Worm (Caenorhabditis elegans) whole organism, young adult: Measurements from ENCODE around the gene K09A9.6.
A peak's percentile ranks its signal among the peaks of the same experiment; 100 is the strongest.

Experiments used
- B0019.2 ChIP-seq: fragments of 200-800 bp; sonication (Bioruptor generic); conservative IDR thresholded peaks from 2 replicates; pipeline ENCODE4 v1.3.6; 2022; ENCODE audit warnings: missing genetic modification reagents, missing genetic modification characterization, missing compliant biosample characterization
- B0261.1 ChIP-seq: sonication (generic microtip); optimal IDR thresholded peaks from 2 replicates; lab custom pipeline; 2016; ENCODE audit warnings: mild to moderate bottlenecking, missing genetic modification characterization, moderate library complexity, missing compliant biosample characterization
- C06A6.2 ChIP-seq: fragments of 200-800 bp; sonication (Bioruptor generic); conservative IDR thresholded peaks from 2 replicates; pipeline ENCODE4 v1.3.6; 2022; ENCODE audit warnings: missing genetic modification characterization, missing compliant biosample characterization
- F33H1.4 ChIP-seq: fragments of 200-800 bp; sonication (Bioruptor generic); IDR thresholded peaks from 2 replicates; pipeline ENCODE4 v1.3.6; 2022; ENCODE audit warnings: missing genetic modification reagents, missing genetic modification characterization, missing compliant biosample characterization
- F37B4.10 ChIP-seq: fragments of 200-800 bp; sonication (Bioruptor generic); IDR thresholded peaks from 2 replicates; pipeline ENCODE4 v1.3.6; 2022; ENCODE audit warnings: missing genetic modification characterization, missing compliant biosample characterization
- F39B2.1 ChIP-seq: fragments of 200-800 bp; sonication (Bioruptor generic); IDR thresholded peaks from 2 replicates; pipeline ENCODE4 v1.3.6; 2022; ENCODE audit warnings: missing genetic modification reagents, missing genetic modification characterization, missing compliant biosample characterization
- F57C9.4 ChIP-seq: sonication (generic microtip); optimal IDR thresholded peaks from 2 replicates; lab custom pipeline; 2017; ENCODE audit warnings: mild to moderate bottlenecking, missing genetic modification characterization, missing compliant biosample characterization
- K11D2.4 ChIP-seq: fragments of 200-800 bp; sonication (Bioruptor generic); IDR thresholded peaks from 2 replicates; pipeline ENCODE4 v1.3.6; 2022; ENCODE audit warnings: missing genetic modification reagents, missing genetic modification characterization, missing compliant biosample characterization
- K12H6.12 ChIP-seq: fragments of 200-800 bp; sonication (Bioruptor generic); optimal IDR thresholded peaks from 2 replicates; lab custom pipeline; 2018; ENCODE audit warnings: mild to moderate bottlenecking, missing genetic modification characterization, missing compliant biosample characterization
- T26A5.8 ChIP-seq: sonication (generic microtip); optimal IDR thresholded peaks from 2 replicates; lab custom pipeline; 2016; ENCODE audit warnings: missing genetic modification characterization, missing compliant biosample characterization
- Y56A3A.18 ChIP-seq: fragments of 200-800 bp; sonication (Bioruptor generic); IDR thresholded peaks from 2 replicates; pipeline ENCODE4 v1.3.6; 2022; ENCODE audit warnings: missing genetic modification reagents, missing genetic modification characterization, missing compliant biosample characterization
- ama-1 ChIP-seq, 3 experiments: fragments of 150-350 bp in 1 of 3; sonication (generic microtip) in 2 of 3; optimal IDR thresholded peaks; 2 replicates each; lab custom pipeline; 2014 to 2018; ENCODE audit warnings: missing biosample characterization in 2 of 3, missing genetic modification characterization in 2 of 3, missing genetic modification reagents in 2 of 3
- attf-5 ChIP-seq: fragments of 200-800 bp; sonication (Bioruptor generic); optimal IDR thresholded peaks from 2 replicates; lab custom pipeline; 2018; ENCODE audit warnings: mild to moderate bottlenecking, missing genetic modification characterization, missing compliant biosample characterization
- cebp-2 ChIP-seq: fragments of 200-800 bp; sonication (Bioruptor generic); IDR thresholded peaks from 2 replicates; pipeline ENCODE4 v1.3.6; 2022; ENCODE audit warnings: missing genetic modification characterization, missing compliant biosample characterization
- ceh-91 ChIP-seq: fragments of 200-800 bp; sonication (Bioruptor generic); IDR thresholded peaks from 2 replicates; pipeline ENCODE4 v1.3.6; 2022; ENCODE audit warnings: missing genetic modification reagents, missing genetic modification characterization, missing compliant biosample characterization
- die-1 ChIP-seq: sonication (generic microtip); optimal IDR thresholded peaks from 2 replicates; lab custom pipeline; 2016; ENCODE audit warnings: missing genotype, mild to moderate bottlenecking, missing genetic modification characterization, missing compliant biosample characterization
- egrh-3 ChIP-seq: fragments of 200-800 bp; sonication (Bioruptor generic); IDR thresholded peaks from 2 replicates; pipeline ENCODE4 v1.3.6; 2022; ENCODE audit warnings: missing genetic modification reagents, missing genetic modification characterization, missing compliant biosample characterization
- ekl-4 ChIP-seq: fragments of 200-800 bp; sonication (Bioruptor generic); IDR thresholded peaks from 2 replicates; pipeline ENCODE4 v1.3.6; 2022; ENCODE audit warnings: missing genetic modification reagents, missing genetic modification characterization, missing compliant biosample characterization
- gei-17 ChIP-seq: fragments of 200-800 bp; sonication (Bioruptor generic); optimal IDR thresholded peaks from 2 replicates; lab custom pipeline; 2018; ENCODE audit warnings: mild to moderate bottlenecking, missing genetic modification characterization, missing compliant biosample characterization
- him-1 ChIP-seq: sonication (generic microtip); optimal IDR thresholded peaks from 2 replicates; lab custom pipeline; 2016; ENCODE audit warnings: missing genotype, missing genetic modification reagents, missing genetic modification characterization, missing compliant biosample characterization
- hmg-1.2 ChIP-seq: fragments of 200-800 bp; sonication (Bioruptor generic); IDR thresholded peaks from 2 replicates; pipeline ENCODE4 v1.3.6; 2022; ENCODE audit warnings: missing genetic modification reagents, missing genetic modification characterization, missing compliant biosample characterization
- hrde-1 ChIP-seq: sonication (generic microtip); optimal IDR thresholded peaks from 2 replicates; lab custom pipeline; 2016; ENCODE audit warnings: missing genetic modification characterization, mild to moderate bottlenecking, missing compliant biosample characterization, moderate library complexity, missing genotype, missing genetic modification reagents, borderline replicate concordance
- lin-26 ChIP-seq: fragments of 200-800 bp; sonication (Bioruptor generic); IDR thresholded peaks from 2 replicates; pipeline ENCODE4 v1.3.6; 2022; ENCODE audit warnings: missing genetic modification reagents, missing genetic modification characterization, missing compliant biosample characterization
- lin-35 ChIP-seq, 3 experiments: fragments of 150-350 bp in 2 of 3; sonication (generic microtip) in 1 of 3; optimal IDR thresholded peaks; 2 replicates each; lab custom pipeline; 2014 to 2018; ENCODE audit warnings: missing biosample characterization in 3 of 3, missing genetic modification characterization in 3 of 3, missing genetic modification reagents in 3 of 3
- lin-40 ChIP-seq: sonication (generic microtip); optimal IDR thresholded peaks from 2 replicates; lab custom pipeline; 2016; ENCODE audit warnings: missing genetic modification characterization, mild to moderate bottlenecking, missing compliant biosample characterization, missing genotype, missing genetic modification reagents
- madf-8 ChIP-seq: fragments of 200-800 bp; sonication (Bioruptor generic); conservative IDR thresholded peaks from 2 replicates; pipeline ENCODE4 v1.3.6; 2022; ENCODE audit warnings: missing genetic modification reagents, missing genetic modification characterization, missing compliant biosample characterization
- mcd-1 ChIP-seq: fragments of 200-800 bp; sonication (Bioruptor generic); IDR thresholded peaks from 2 replicates; pipeline ENCODE4 v1.3.6; 2022; ENCODE audit warnings: missing genetic modification reagents, missing genetic modification characterization, missing compliant biosample characterization
- mel-28 ChIP-seq: sonication (generic microtip); optimal IDR thresholded peaks from 2 replicates; lab custom pipeline; 2016; ENCODE audit warnings: borderline replicate concordance, mild to moderate bottlenecking, missing genetic modification characterization, missing compliant biosample characterization
- mxl-1 ChIP-seq: sonication (generic microtip); optimal IDR thresholded peaks from 2 replicates; lab custom pipeline; 2016; ENCODE audit warnings: missing genetic modification characterization, missing compliant biosample characterization
- nhr-179 ChIP-seq: sonication (generic microtip); optimal IDR thresholded peaks from 2 replicates; lab custom pipeline; 2016; ENCODE audit warnings: mild to moderate bottlenecking, missing genetic modification characterization, missing compliant biosample characterization
- rcor-1 ChIP-seq: fragments of 200-800 bp; sonication (Bioruptor generic); IDR thresholded peaks from 2 replicates; pipeline ENCODE4 v1.3.6; 2022; ENCODE audit warnings: missing genetic modification reagents, missing genetic modification characterization, missing compliant biosample characterization
- rpc-1 ChIP-seq, 2 experiments: fragments of 150-350 bp in 1 of 2; sonication (generic microtip) in 1 of 2; optimal IDR thresholded peaks; 2 replicates each; lab custom pipeline; 2014 to 2018; ENCODE audit warnings: missing biosample characterization in 1 of 2, missing genetic modification characterization in 1 of 2, missing genetic modification reagents in 1 of 2, missing genotype in 1 of 2
- snpc-4 ChIP-seq, 5 experiments: fragments of 150-350 bp in 1 of 5; sonication (generic microtip) in 4 of 5; optimal IDR thresholded peaks; 2 replicates each; lab custom pipeline; 2014 to 2018; ENCODE audit warnings: missing genetic modification characterization in 5 of 5, missing biosample characterization in 3 of 5, antibody characterized with exemption in 2 of 5, mild to moderate bottlenecking in 2 of 5, missing compliant biosample characterization in 2 of 5, missing genotype in 2 of 5, moderate library complexity in 2 of 5, missing genetic modification reagents in 1 of 5
- sptf-2 ChIP-seq: fragments of 200-800 bp; sonication (Bioruptor generic); optimal IDR thresholded peaks from 2 replicates; lab custom pipeline; 2018; ENCODE audit warnings: mild to moderate bottlenecking, missing genetic modification characterization, missing compliant biosample characterization
- zfh-2 ChIP-seq: fragments of 200-800 bp; sonication (Bioruptor generic); conservative IDR thresholded peaks from 2 replicates; pipeline ENCODE4 v1.3.6; 2022; ENCODE audit warnings: missing genetic modification reagents, missing genetic modification characterization, missing compliant biosample characterization
- zim-3 ChIP-seq: sonication (generic microtip); optimal IDR thresholded peaks from 2 replicates; lab custom pipeline; 2017; ENCODE audit warnings: mild to moderate bottlenecking, missing genetic modification characterization, moderate library complexity, missing compliant biosample characterization
- ztf-22 ChIP-seq: fragments of 200-800 bp; sonication (Bioruptor generic); optimal IDR thresholded peaks from 2 replicates; lab custom pipeline; 2018; ENCODE audit warnings: mild to moderate bottlenecking, missing genetic modification characterization, moderate library complexity, missing compliant biosample characterization
- ztf-3 ChIP-seq: fragments of 200-800 bp; sonication (Bioruptor generic); optimal IDR thresholded peaks from 2 replicates; lab custom pipeline; 2018; ENCODE audit warnings: mild to moderate bottlenecking, missing genetic modification characterization, missing compliant biosample characterization

The K09A9.6 gene

ce11 chrX:15557849-15558248 is 19.2 kb upstream of the K09A9.6 start, which contains the start of gene lron-3:
Gene lron-3 (minus strand): TSS chrX:15557949.
- no peak for TF ChIP-seq rcor-1 (GFP tag; lab: Robert Waterston, UW)
- no peak for TF ChIP-seq B0261.1 (tag; lab: Kevin White, UChicago)
- no peak for TF ChIP-seq nhr-179

DNA sequence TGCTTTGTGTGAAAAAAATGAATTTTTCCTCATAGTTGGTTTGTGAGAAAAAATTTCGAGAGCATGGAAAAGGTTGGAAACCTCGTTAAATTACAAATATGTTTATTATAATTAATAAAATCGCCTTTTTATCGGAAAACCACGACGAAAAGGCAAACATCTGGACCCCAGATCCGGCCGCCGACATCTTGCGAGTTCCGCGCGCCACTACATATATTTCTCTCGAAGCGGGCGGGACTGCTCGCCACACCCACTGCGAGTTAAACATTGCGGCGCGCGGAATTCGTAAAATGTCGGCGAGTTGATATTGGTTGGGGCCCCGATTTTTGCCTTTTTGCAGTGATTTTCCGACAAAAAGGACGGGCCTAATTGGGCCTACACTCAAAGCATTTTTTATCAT is 17.6 kb upstream of the K09A9.6 start:
- no peak for TF ChIP-seq snpc-4 (GFP tag; optimal IDR thresholded peaks at IDR 0.05; lab: Kevin White, UChicago)
- TF ChIP-seq snpc-4 (tag; optimal IDR thresholded peaks at IDR 0.05; lab: Kevin White, UChicago) = peak in 2 of 4 experiments; percentile 70 to 79
- TF ChIP-seq die-1 (tag; lab: Kevin White, UChicago) = no peak

- TF ChIP-seq K11D2.4 = 0 out of 2 replicates have a peak, but pooled peaks have one; percentile 28
- TF ChIP-seq C06A6.2 = no peak
- TF ChIP-seq lin-35 (GFP tag; optimal IDR thresholded peaks at IDR 0.05; lab: Kevin White, UChicago) = peak in 1 of 3 experiments; percentile 4
These were observed 12.7 kb upstream of the K09A9.6 start for ce11 chrX:15564338-15564737.

DNA sequence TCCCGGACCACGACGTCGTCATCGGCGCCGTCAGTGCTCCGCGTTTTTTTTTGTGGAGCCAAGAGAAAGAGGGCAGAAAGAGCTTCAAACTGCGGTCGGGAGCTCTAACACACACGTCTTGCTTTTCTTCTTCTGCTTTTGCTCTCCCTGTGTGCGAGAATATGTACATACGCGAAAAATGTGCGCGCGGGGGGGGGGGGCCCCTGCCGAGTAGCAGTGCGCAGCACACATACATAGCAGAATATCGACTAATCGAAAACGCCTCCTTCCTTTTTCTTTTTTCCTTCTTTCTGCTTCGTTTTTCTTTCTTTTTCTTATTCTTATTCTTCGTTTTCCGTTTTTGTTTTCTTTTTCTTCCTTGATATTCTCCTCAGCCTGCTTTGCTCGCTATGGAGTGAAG is 10.4 kb upstream of the K09A9.6 start:
- TF ChIP-seq zfh-2 (GFP tag; lab: Robert Waterston, UW) (peak; percentile 92), lin-40 (peak; percentile 8), K12H6.12 (peak; percentile 34), attf-5 (peak; percentile 12), Y56A3A.18 (GFP tag; lab: Robert Waterston, UW) (no peak), madf-8 (GFP tag; lab: Robert Waterston, UW) (no peak), mxl-1 (tag; lab: Kevin White, UChicago) (no peak), B0019.2 (GFP tag; lab: Robert Waterston, UW) (no peak), hmg-1.2 (GFP tag; lab: Robert Waterston, UW) (no peak), K11D2.4 (0 out of 2 replicates have a peak, but pooled peaks have one; percentile 18)
- TF ChIP-seq, all 124 proteins: peak for 5

- TF ChIP-seq ekl-4 (no peak), mel-28 (tag; lab: Kevin White, UChicago) (no peak), ztf-3 (GFP tag; lab: Kevin White, UChicago) (peak; percentile 7), ama-1 (optimal IDR thresholded peaks at IDR 0.05; lab: Kevin White, UChicago) (no peak), ama-1 (GFP tag; optimal IDR thresholded peaks at IDR 0.05; lab: Kevin White, UChicago) (peak in 1 of 2 experiments; percentile 2), F39B2.1 (no peak), F37B4.10 (GFP tag; lab: Robert Waterston, UW) (no peak), T26A5.8 (tag; lab: Kevin White, UChicago) (no peak), gei-17 (GFP tag; lab: Kevin White, UChicago) (peak; percentile 61), lin-40 (peak; percentile 65), hrde-1 (tag; lab: Kevin White, UChicago) (no peak), egrh-3 (peak; percentile 39), F57C9.4 (no peak), K12H6.12 (peak; percentile 36), ceh-91 (no peak), cebp-2 (GFP tag; lab: Robert Waterston, UW) (no peak), sptf-2 (GFP tag; lab: Kevin White, UChicago) (no peak), rpc-1 (optimal IDR thresholded peaks at IDR 0.05; lab: Kevin White, UChicago) (no peak), rpc-1 (tag; optimal IDR thresholded peaks at IDR 0.05; lab: Kevin White, UChicago) (no peak), him-1 (tag; lab: Kevin White, UChicago) (no peak), lin-26 (GFP tag; lab: Robert Waterston, UW) (0 out of 2 replicates have a peak, but pooled peaks have one; percentile 13), ztf-22 (GFP tag; lab: Kevin White, UChicago) (no peak), mxl-1 (tag; lab: Kevin White, UChicago) (no peak), F33H1.4 (GFP tag; lab: Robert Waterston, UW) (no peak), nhr-179 (no peak), zim-3 (tag; lab: Kevin White, UChicago) (no peak), mcd-1 (GFP tag; lab: Robert Waterston, UW) (peak; percentile 64)
These were observed 8.8 kb upstream of the K09A9.6 start, which contains the start of gene dyn-1 for ce11 chrX:15567986-15568940. Gene dyn-1 (plus strand): TSS chrX:15568890.
